Fruit fly (Drosophila melanogaster) whole organism, embryonic: ENCODE results near the gene Cpr78Ca.
A peak's percentile ranks its signal among the peaks of the same experiment; 100 is the strongest.

Experiments used
- CG10274 ChIP-seq: fragments of 200-800 bp; sonication (Bioruptor generic); optimal IDR thresholded peaks from 3 replicates; lab custom pipeline; 2017; ENCODE audit warnings: missing biosample characterization, mild to moderate bottlenecking, missing genetic modification characterization
- CG10979 ChIP-seq: fragments of 200-800 bp; sonication (Bioruptor generic); optimal IDR thresholded peaks from 2 replicates; lab custom pipeline; 2018; ENCODE audit warnings: missing biosample characterization, mild to moderate bottlenecking, missing genetic modification characterization, moderate library complexity
- CG11085 ChIP-seq: fragments of 200-800 bp; sonication (Bioruptor generic); IDR thresholded peaks from 2 replicates; pipeline ENCODE4 v1.3.6; 2022; ENCODE audit warnings: missing biosample characterization, missing genetic modification characterization
- CG11093 ChIP-seq: fragments of 200-800 bp; sonication (Bioruptor generic); IDR thresholded peaks from 3 replicates; pipeline ENCODE4 v1.3.6; 2022; ENCODE audit warnings: missing biosample characterization, missing genetic modification characterization
- CG13775 ChIP-seq: fragments of 200-800 bp; sonication (Bioruptor generic); optimal IDR thresholded peaks from 3 replicates; lab custom pipeline; 2017; ENCODE audit warnings: missing biosample characterization, mild to moderate bottlenecking, missing genetic modification characterization
- CG14710 ChIP-seq: fragments of 200-800 bp; sonication (Bioruptor generic); optimal IDR thresholded peaks from 3 replicates; lab custom pipeline; 2019; ENCODE audit warnings: missing biosample characterization, mild to moderate bottlenecking, missing genetic modification characterization, moderate library complexity
- CG15269 ChIP-seq: fragments of 200-800 bp; sonication (Bioruptor generic); optimal IDR thresholded peaks from 2 replicates; lab custom pipeline; 2018; ENCODE audit warnings: missing biosample characterization, mild to moderate bottlenecking, missing genetic modification characterization, moderate library complexity
- CG16813 ChIP-seq: fragments of 200-800 bp; sonication (Bioruptor generic); IDR thresholded peaks from 3 replicates; pipeline ENCODE4 v1.3.6; 2022; ENCODE audit warnings: missing biosample characterization, missing genetic modification characterization; ENCODE audit not compliant: partially characterized antibody
- CG17328 ChIP-seq: fragments of 200-800 bp; sonication (Bioruptor generic); IDR thresholded peaks from 2 replicates; pipeline ENCODE4 v1.3.6; 2022; ENCODE audit warnings: missing biosample characterization, missing genetic modification characterization
- CG2875 ChIP-seq: fragments of 200-800 bp; sonication (Bioruptor generic); optimal IDR thresholded peaks from 2 replicates; lab custom pipeline; 2017; ENCODE audit warnings: missing biosample characterization, mild to moderate bottlenecking, missing genetic modification characterization, missing genetic modification reagents
- CG4424 ChIP-seq: fragments of 200-800 bp; sonication (Bioruptor generic); optimal IDR thresholded peaks from 3 replicates; lab custom pipeline; 2016; ENCODE audit warnings: missing biosample characterization, missing genetic modification characterization
- CG5245 ChIP-seq: fragments of 200-800 bp; sonication (Bioruptor generic); optimal IDR thresholded peaks from 3 replicates; lab custom pipeline; 2016; ENCODE audit warnings: missing biosample characterization, missing genetic modification characterization
- CG6765 ChIP-seq: fragments of 200-800 bp; sonication (Bioruptor generic); optimal IDR thresholded peaks from 3 replicates; lab custom pipeline; 2017; ENCODE audit warnings: missing biosample characterization, mild to moderate bottlenecking, missing genetic modification characterization
- CG7372 ChIP-seq: fragments of 200-800 bp; sonication (Bioruptor generic); IDR thresholded peaks from 2 replicates; pipeline ENCODE4 v1.3.6; 2022; ENCODE audit warnings: missing biosample characterization, missing genetic modification characterization
- CG7928 ChIP-seq: fragments of 200-800 bp; sonication (Bioruptor generic); optimal IDR thresholded peaks from 2 replicates; lab custom pipeline; 2017; ENCODE audit warnings: missing biosample characterization, mild to moderate bottlenecking, missing genetic modification characterization
- CG7987 ChIP-seq: fragments of 200-800 bp; sonication (Bioruptor generic); optimal IDR thresholded peaks from 2 replicates; lab custom pipeline; 2018; ENCODE audit warnings: missing biosample characterization, mild to moderate bottlenecking, missing genetic modification characterization, moderate library complexity
- CG8924 ChIP-seq: fragments of 200-800 bp; optimal IDR thresholded peaks from 3 replicates; lab custom pipeline; 2019; ENCODE audit warnings: missing biosample characterization, mild to moderate bottlenecking, missing genetic modification characterization, moderate library complexity
- CG9932 ChIP-seq: fragments of 200-800 bp; sonication (Bioruptor generic); IDR thresholded peaks from 2 replicates; pipeline ENCODE4 v1.3.6; 2022; ENCODE audit warnings: missing biosample characterization, missing genetic modification characterization
- Dip2 ChIP-seq: fragments of 200-800 bp; sonication (Bioruptor generic); IDR thresholded peaks from 2 replicates; pipeline ENCODE4 v1.3.6; 2022; ENCODE audit warnings: missing biosample characterization, missing genetic modification characterization
- Gsc ChIP-seq: fragments of 200-800 bp; sonication (Bioruptor generic); IDR thresholded peaks from 2 replicates; pipeline ENCODE4 v1.3.6; 2022; ENCODE audit warnings: missing biosample characterization, missing genetic modification characterization
- HLH3B ChIP-seq: fragments of 200-800 bp; sonication (Bioruptor generic); IDR thresholded peaks from 2 replicates; pipeline ENCODE4 v1.3.6; 2022; ENCODE audit warnings: missing biosample characterization, missing genetic modification characterization
- HLH4C ChIP-seq: fragments of 200-800 bp; sonication (Bioruptor generic); IDR thresholded peaks from 3 replicates; pipeline ENCODE4 v1.3.6; 2022; ENCODE audit warnings: missing biosample characterization, missing genetic modification characterization; ENCODE audit not compliant: partially characterized antibody
- HLHmδ ChIP-seq: fragments of 200-800 bp; sonication (Bioruptor generic); optimal IDR thresholded peaks from 2 replicates; lab custom pipeline; 2018; ENCODE audit warnings: missing biosample characterization, mild to moderate bottlenecking, missing genetic modification characterization, moderate library complexity
- HmgD ChIP-seq: fragments of 200-800 bp; sonication (Bioruptor generic); optimal IDR thresholded peaks from 3 replicates; lab custom pipeline; 2016; ENCODE audit warnings: missing biosample characterization, missing genetic modification characterization
- HmgZ ChIP-seq: fragments of 200-800 bp; sonication (Bioruptor generic); optimal IDR thresholded peaks from 2 replicates; lab custom pipeline; 2018; ENCODE audit warnings: missing biosample characterization, mild to moderate bottlenecking, missing genetic modification characterization
- Hr39 ChIP-seq: fragments of >200 bp; optimal IDR thresholded peaks from 2 replicates; lab custom pipeline; 2017
- Max ChIP-seq: fragments of 200-800 bp; sonication (Bioruptor generic); optimal IDR thresholded peaks from 2 replicates; lab custom pipeline; 2016; ENCODE audit warnings: missing biosample characterization, mild to moderate bottlenecking, missing genetic modification characterization
- Meics ChIP-seq: fragments of 200-800 bp; sonication (Bioruptor generic); optimal IDR thresholded peaks from 2 replicates; lab custom pipeline; 2017; ENCODE audit warnings: missing biosample characterization, mild to moderate bottlenecking, missing genetic modification characterization
- Mrtf ChIP-seq: fragments of 200-800 bp; sonication (Bioruptor generic); IDR thresholded peaks from 3 replicates; pipeline ENCODE4 v1.3.6; 2022; ENCODE audit warnings: missing biosample characterization, missing genetic modification characterization
- NC2α ChIP-seq: fragments of 200-800 bp; sonication (Bioruptor generic); optimal IDR thresholded peaks from 2 replicates; lab custom pipeline; 2016; ENCODE audit warnings: missing biosample characterization, missing genetic modification characterization
- Rx ChIP-seq: fragments of 200-800 bp; sonication (Bioruptor generic); IDR thresholded peaks from 2 replicates; pipeline ENCODE4 v1.3.6; 2022; ENCODE audit warnings: missing biosample characterization, missing genetic modification characterization
- Sry-δ ChIP-seq: fragments of 200-800 bp; sonication (Bioruptor generic); optimal IDR thresholded peaks from 2 replicates; lab custom pipeline; 2016; ENCODE audit warnings: missing biosample characterization, missing genetic modification characterization
- Tbp ChIP-seq: fragments of >200 bp; optimal IDR thresholded peaks from 2 replicates; lab custom pipeline; 2018; ENCODE audit warnings: missing biosample characterization, missing genetic modification characterization
- ap ChIP-seq: fragments of 200-800 bp; sonication (Bioruptor generic); IDR thresholded peaks from 2 replicates; pipeline ENCODE4 v1.3.6; 2022; ENCODE audit warnings: missing biosample characterization, missing genetic modification characterization
- az2 ChIP-seq: fragments of 200-800 bp; sonication (Bioruptor generic); optimal IDR thresholded peaks from 3 replicates; lab custom pipeline; 2016; ENCODE audit warnings: missing biosample characterization, missing genetic modification characterization
- ci ChIP-seq: fragments of 200-800 bp; sonication (Bioruptor generic); IDR thresholded peaks from 3 replicates; pipeline ENCODE4 v1.3.6; 2022; ENCODE audit warnings: missing biosample characterization, missing genetic modification characterization
- ewg ChIP-seq: fragments of 200-800 bp; sonication (Bioruptor generic); optimal IDR thresholded peaks from 3 replicates; lab custom pipeline; 2017; ENCODE audit warnings: mild to moderate bottlenecking, missing biosample characterization, missing genetic modification reagents, missing genetic modification characterization
- gce ChIP-seq: fragments of 200-800 bp; sonication (Bioruptor generic); IDR thresholded peaks from 3 replicates; pipeline ENCODE4 v1.3.6; 2022; ENCODE audit warnings: missing biosample characterization, missing genetic modification characterization
- grau ChIP-seq: fragments of 200-800 bp; optimal IDR thresholded peaks from 3 replicates; lab custom pipeline; 2019; ENCODE audit warnings: missing biosample characterization, mild to moderate bottlenecking, missing genetic modification characterization, moderate library complexity
- ham ChIP-seq: fragments of 200-800 bp; sonication (Bioruptor generic); IDR thresholded peaks from 2 replicates; pipeline ENCODE4 v1.3.6; 2022; ENCODE audit warnings: missing biosample characterization, missing genetic modification characterization
- ken ChIP-seq: fragments of 200-800 bp; sonication (Bioruptor generic); IDR thresholded peaks from 3 replicates; pipeline ENCODE4 v1.3.6; 2022; ENCODE audit warnings: missing biosample characterization, missing genetic modification characterization
- mld ChIP-seq: fragments of 200-800 bp; sonication (Bioruptor generic); IDR thresholded peaks from 3 replicates; pipeline ENCODE4 v1.3.6; 2022; ENCODE audit warnings: missing biosample characterization, missing genetic modification characterization; ENCODE audit not compliant: partially characterized antibody
- peb ChIP-seq: fragments of 200-800 bp; sonication (Bioruptor generic); IDR thresholded peaks from 2 replicates; pipeline ENCODE4 v1.3.6; 2022; ENCODE audit warnings: missing biosample characterization, missing genetic modification characterization
- ranshi ChIP-seq: fragments of 200-800 bp; sonication (Bioruptor generic); IDR thresholded peaks from 2 replicates; pipeline ENCODE4 v1.3.6; 2022; ENCODE audit warnings: missing biosample characterization, missing genetic modification characterization
- salm ChIP-seq: fragments of 200-800 bp; sonication (Bioruptor generic); optimal IDR thresholded peaks from 2 replicates; lab custom pipeline; 2018; ENCODE audit warnings: missing biosample characterization, mild to moderate bottlenecking, missing genetic modification characterization
- seq ChIP-seq: fragments of 200-800 bp; sonication (Bioruptor generic); IDR thresholded peaks from 2 replicates; pipeline ENCODE4 v1.3.6; 2022; ENCODE audit warnings: missing biosample characterization, missing genetic modification characterization
- sima ChIP-seq: fragments of 200-800 bp; sonication (Bioruptor generic); optimal IDR thresholded peaks from 2 replicates; lab custom pipeline; 2016; ENCODE audit warnings: missing biosample characterization, missing genetic modification characterization
- trh ChIP-seq: fragments of 200-800 bp; sonication (Bioruptor generic); optimal IDR thresholded peaks from 2 replicates; lab custom pipeline; 2016; ENCODE audit warnings: missing biosample characterization, missing genetic modification characterization
- twi ChIP-seq: fragments of 200-800 bp; optimal IDR thresholded peaks from 2 replicates; lab custom pipeline; 2019; ENCODE audit warnings: missing biosample characterization, mild to moderate bottlenecking, missing genetic modification characterization, moderate library complexity
- z ChIP-seq: fragments of 200-800 bp; sonication (Bioruptor generic); IDR thresholded peaks from 3 replicates; pipeline ENCODE4 v1.3.6; 2022; ENCODE audit warnings: missing biosample characterization, missing genetic modification characterization

Cpr78Ca gene

dm6 chr3L:21285639-21286338, 6.8 kb downstream of the Cpr78Ca start, which contains the start of the genes CG12974 and pzg (continued):
- TF ChIP-seq CG17328 (GFP tag; lab: Robert Waterston, UW) (peak; percentile 62), Gsc (GFP tag; lab: Robert Waterston, UW) (peak; percentile 81), ken (peak; percentile 90), CG10979 (peak; percentile 93), Dip2 (GFP tag; lab: Robert Waterston, UW) (peak; percentile 62), ci (GFP tag; lab: Robert Waterston, UW) (peak; percentile 88), Rx (GFP tag; lab: Robert Waterston, UW) (peak; percentile 67), seq (GFP tag; lab: Robert Waterston, UW) (peak; percentile 75), CG2875 (GFP tag; lab: Kevin White, UChicago) (peak; percentile 49), CG7987 (GFP tag; lab: Kevin White, UChicago) (peak; percentile 75), ham (peak; percentile 38; the same call in 1 of the 2 replicates), ewg (peak; percentile 86), ap (GFP tag; lab: Robert Waterston, UW) (peak; percentile 42; the same call in 1 of the 2 replicates), trh (peak; percentile 41), CG10274 (GFP tag; lab: Kevin White, UChicago) (peak; percentile 41), HLH3B (peak; percentile 87), gce (GFP tag; lab: Robert Waterston, UW) (no peak), CG7928 (peak; percentile 69), Hr39 (lab: Kevin White, UChicago) (no peak), Max (GFP tag; lab: Kevin White, UChicago) (peak; percentile 82), Sry-δ (GFP tag; lab: Kevin White, UChicago) (peak; percentile 72), CG11085 (GFP tag; lab: Robert Waterston, UW) (peak; percentile 59; the same call in 1 of the 2 replicates), CG15269 (tag; lab: Kevin White, UChicago) (peak; percentile 59), salm (tag; lab: Kevin White, UChicago) (peak; percentile 15), CG7372 (GFP tag; lab: Robert Waterston, UW) (peak; percentile 80), twi (peak; percentile 63), CG4424 (GFP tag; lab: Kevin White, UChicago) (peak; percentile 83), NC2α (GFP tag; lab: Kevin White, UChicago) (peak; percentile 60), ranshi (peak; percentile 61; the same call in 1 of the 2 replicates), CG8924 (tag; lab: Kevin White, UChicago) (peak; percentile 87), CG14710 (tag; lab: Kevin White, UChicago) (peak; percentile 93), CG16813 (GFP tag; lab: Robert Waterston, UW) (peak; percentile 77), grau (tag; lab: Kevin White, UChicago) (peak; percentile 78), Mrtf (GFP tag; lab: Robert Waterston, UW) (peak; percentile 81), sima (GFP tag; lab: Kevin White, UChicago) (no peak), az2 (GFP tag; lab: Kevin White, UChicago) (peak; percentile 45), HmgD (GFP tag; lab: Kevin White, UChicago) (peak; percentile 83), CG9932 (peak; percentile 91), Tbp (GFP tag; lab: Kevin White, UChicago) (no peak), CG11093 (peak; percentile 71; the same call in 2 of the 3 replicates), mld (peak; percentile 62; the same call in 1 of the 3 replicates), CG6765 (GFP tag; lab: Kevin White, UChicago) (peak; percentile 65), HLH4C (GFP tag; lab: Robert Waterston, UW) (peak; percentile 83), z (GFP tag; lab: Robert Waterston, UW) (no peak), HmgZ (tag; lab: Kevin White, UChicago) (peak; percentile 85), peb (GFP tag; lab: Robert Waterston, UW) (peak; percentile 78), CG13775 (peak; percentile 94), HLHmδ (peak; percentile 69), Meics (peak; percentile 84), CG5245 (GFP tag; lab: Kevin White, UChicago) (no peak)
